Worm (Caenorhabditis elegans) whole organism, L3 larva: ENCODE data around the gene T11F9.14.

Experiments used
- ceh-82 ChIP-seq: fragments of 150-350 bp; optimal IDR thresholded peaks from 2 replicates; lab custom pipeline; 2014; ENCODE audit warnings: missing biosample characterization, missing genetic modification characterization
- egl-27 ChIP-seq: sonication (generic microtip); optimal IDR thresholded peaks from 4 replicates; lab custom pipeline; 2017; ENCODE audit warnings: missing biosample characterization, missing genetic modification reagents, missing genetic modification characterization
- nhr-76 ChIP-seq: fragments of 150-350 bp; sonication (generic microtip); optimal IDR thresholded peaks from 5 replicates; lab custom pipeline; 2014; ENCODE audit warnings: missing biosample characterization, missing genetic modification characterization
- pqm-1 ChIP-seq: fragments of 150-350 bp; optimal IDR thresholded peaks from 2 replicates; lab custom pipeline; 2017; ENCODE audit warnings: missing biosample characterization, missing genetic modification characterization, inconsistent platforms

- TF ChIP-seq nhr-76 (tag; lab: Kevin White, UChicago) (no peak), egl-27 (tag; lab: Kevin White, UChicago) (no peak), pqm-1 (no peak), ceh-82 (tag; lab: Kevin White, UChicago) (no peak)
Measured at ce11 chrV:11527531-11527930, 46.9 kb upstream of the T11F9.14 start, which contains the start of gene ccch-1.
